Worm (Caenorhabditis elegans) whole organism, late embryonic: ENCODE measurements around the gene scrm-5.

ENCODE experiments used
- C08G9.2 ChIP-seq: sonication (generic microtip); optimal IDR thresholded peaks from 2 replicates; lab custom pipeline; 2016; ENCODE audit warnings: mild to moderate bottlenecking, missing genetic modification characterization, moderate library complexity, missing compliant biosample characterization
- ets-4 ChIP-seq: sonication (generic microtip); optimal IDR thresholded peaks from 2 replicates; lab custom pipeline; 2016; ENCODE audit warnings: missing genetic modification characterization, missing compliant biosample characterization
- ttx-3 ChIP-seq: sonication (generic microtip); optimal IDR thresholded peaks from 2 replicates; lab custom pipeline; 2016; ENCODE audit warnings: missing genetic modification reagents, missing genetic modification characterization, missing compliant biosample characterization

- TF ChIP-seq C08G9.2 (tag; lab: Kevin White, UChicago) (no peak), ets-4 (tag; lab: Kevin White, UChicago) (no peak), ttx-3 (tag; lab: Kevin White, UChicago) (no peak)
These were observed 17.4 kb upstream of the scrm-5 start, which contains the start of gene R07C12.3 for ce11 chrIV:4144784-4145183.
